Worm (Caenorhabditis elegans) whole organism, young adult: ENCODE data around the gene W05B10.4.

ENCODE experiments used
- B0019.2 ChIP-seq: fragments of 200-800 bp; sonication (Bioruptor generic); conservative IDR thresholded peaks from 2 replicates; pipeline ENCODE4 v1.3.6; 2022; ENCODE audit warnings: missing genetic modification reagents, missing genetic modification characterization, missing compliant biosample characterization
- D2030.7 ChIP-seq: fragments of 200-800 bp; sonication (Bioruptor generic); IDR thresholded peaks from 2 replicates; pipeline ENCODE4 v1.3.6; 2022; ENCODE audit warnings: missing genetic modification reagents, missing genetic modification characterization, missing compliant biosample characterization
- F10E7.11 ChIP-seq: sonication (generic microtip); optimal IDR thresholded peaks from 2 replicates; lab custom pipeline; 2017; ENCODE audit warnings: mild to moderate bottlenecking, missing genetic modification characterization, moderate library complexity, missing compliant biosample characterization
- F33H1.4 ChIP-seq: fragments of 200-800 bp; sonication (Bioruptor generic); IDR thresholded peaks from 2 replicates; pipeline ENCODE4 v1.3.6; 2022; ENCODE audit warnings: missing genetic modification reagents, missing genetic modification characterization, missing compliant biosample characterization
- F49E8.2 ChIP-seq: sonication (generic microtip); optimal IDR thresholded peaks from 3 replicates; lab custom pipeline; 2017; ENCODE audit warnings: missing genetic modification characterization, mild to moderate bottlenecking, missing compliant biosample characterization, antibody characterized with exemption, moderate library complexity; ENCODE audit not compliant: insufficient read depth
- F57A8.1 ChIP-seq: fragments of 200-800 bp; sonication (Bioruptor generic); optimal IDR thresholded peaks from 2 replicates; lab custom pipeline; 2018; ENCODE audit warnings: mild to moderate bottlenecking, missing genetic modification characterization, moderate library complexity, missing compliant biosample characterization
- K12H6.12 ChIP-seq: fragments of 200-800 bp; sonication (Bioruptor generic); optimal IDR thresholded peaks from 2 replicates; lab custom pipeline; 2018; ENCODE audit warnings: mild to moderate bottlenecking, missing genetic modification characterization, missing compliant biosample characterization
- Y53G8AR.9 ChIP-seq: fragments of 200-800 bp; sonication (Bioruptor generic); conservative IDR thresholded peaks from 2 replicates; pipeline ENCODE4 v1.3.6; 2022; ENCODE audit warnings: missing genetic modification reagents, missing genetic modification characterization, missing compliant biosample characterization
- akir-1 ChIP-seq: fragments of 200-800 bp; sonication (Bioruptor generic); optimal IDR thresholded peaks from 2 replicates; lab custom pipeline; 2018; ENCODE audit warnings: mild to moderate bottlenecking, missing genetic modification characterization, moderate library complexity, missing compliant biosample characterization
- ama-1 ChIP-seq, 3 experiments: fragments of 150-350 bp in 1 of 3; sonication (generic microtip) in 2 of 3; optimal IDR thresholded peaks; 2 replicates each; lab custom pipeline; 2014 to 2018; ENCODE audit warnings: missing biosample characterization in 2 of 3, missing genetic modification characterization in 2 of 3, missing genetic modification reagents in 2 of 3
- attf-3 ChIP-seq: fragments of 200-800 bp; sonication (Bioruptor generic); conservative IDR thresholded peaks from 2 replicates; pipeline ENCODE4 v1.3.6; 2022; ENCODE audit warnings: missing genetic modification reagents, missing genetic modification characterization, missing compliant biosample characterization
- ceh-100 ChIP-seq: fragments of 200-800 bp; sonication (Bioruptor generic); IDR thresholded peaks from 2 replicates; pipeline ENCODE4 v1.3.6; 2022; ENCODE audit warnings: missing genetic modification reagents, missing genetic modification characterization, missing compliant biosample characterization
- ceh-91 ChIP-seq: fragments of 200-800 bp; sonication (Bioruptor generic); IDR thresholded peaks from 2 replicates; pipeline ENCODE4 v1.3.6; 2022; ENCODE audit warnings: missing genetic modification reagents, missing genetic modification characterization, missing compliant biosample characterization
- dpff-1 ChIP-seq: sonication (generic microtip); optimal IDR thresholded peaks from 2 replicates; lab custom pipeline; 2017; ENCODE audit warnings: mild to moderate bottlenecking, missing genetic modification characterization, missing compliant biosample characterization
- dpl-1 ChIP-seq: fragments of 150-350 bp; optimal IDR thresholded peaks from 2 replicates; lab custom pipeline; 2014; ENCODE audit warnings: missing biosample characterization, missing genetic modification reagents, missing genetic modification characterization
- egl-18 ChIP-seq: fragments of 200-800 bp; sonication (Bioruptor generic); IDR thresholded peaks from 2 replicates; pipeline ENCODE4 v1.3.6; 2022; ENCODE audit warnings: missing genetic modification reagents, missing genetic modification characterization, missing compliant biosample characterization
- hmg-1.2 ChIP-seq: fragments of 200-800 bp; sonication (Bioruptor generic); IDR thresholded peaks from 2 replicates; pipeline ENCODE4 v1.3.6; 2022; ENCODE audit warnings: missing genetic modification reagents, missing genetic modification characterization, missing compliant biosample characterization
- lin-26 ChIP-seq: fragments of 200-800 bp; sonication (Bioruptor generic); IDR thresholded peaks from 2 replicates; pipeline ENCODE4 v1.3.6; 2022; ENCODE audit warnings: missing genetic modification reagents, missing genetic modification characterization, missing compliant biosample characterization
- lin-54 ChIP-seq: fragments of 200-800 bp; sonication (Bioruptor generic); optimal IDR thresholded peaks from 2 replicates; lab custom pipeline; 2018; ENCODE audit warnings: mild to moderate bottlenecking, missing genetic modification characterization, missing compliant biosample characterization
- lir-1 ChIP-seq: fragments of 200-800 bp; sonication (Bioruptor generic); conservative IDR thresholded peaks from 2 replicates; pipeline ENCODE4 v1.3.6; 2022; ENCODE audit warnings: missing genetic modification reagents, missing genetic modification characterization, missing compliant biosample characterization
- lsl-1 ChIP-seq: fragments of 200-800 bp; sonication (Bioruptor generic); optimal IDR thresholded peaks from 2 replicates; lab custom pipeline; 2018; ENCODE audit warnings: mild to moderate bottlenecking, missing genetic modification characterization, moderate library complexity, missing compliant biosample characterization
- madf-6 ChIP-seq: fragments of 200-800 bp; sonication (Bioruptor generic); IDR thresholded peaks from 2 replicates; pipeline ENCODE4 v1.3.6; 2022; ENCODE audit warnings: missing genetic modification reagents, missing genetic modification characterization, missing compliant biosample characterization
- madf-8 ChIP-seq: fragments of 200-800 bp; sonication (Bioruptor generic); conservative IDR thresholded peaks from 2 replicates; pipeline ENCODE4 v1.3.6; 2022; ENCODE audit warnings: missing genetic modification reagents, missing genetic modification characterization, missing compliant biosample characterization
- mcd-1 ChIP-seq: fragments of 200-800 bp; sonication (Bioruptor generic); IDR thresholded peaks from 2 replicates; pipeline ENCODE4 v1.3.6; 2022; ENCODE audit warnings: missing genetic modification reagents, missing genetic modification characterization, missing compliant biosample characterization
- mxl-1 ChIP-seq: sonication (generic microtip); optimal IDR thresholded peaks from 2 replicates; lab custom pipeline; 2016; ENCODE audit warnings: missing genetic modification characterization, missing compliant biosample characterization
- pha-4 ChIP-seq: fragments of 150-350 bp; sonication (generic microtip); optimal IDR thresholded peaks from 2 replicates; lab custom pipeline; 2014; ENCODE audit warnings: missing biosample characterization, missing genetic modification reagents, missing genetic modification characterization
- rcor-1 ChIP-seq: fragments of 200-800 bp; sonication (Bioruptor generic); IDR thresholded peaks from 2 replicates; pipeline ENCODE4 v1.3.6; 2022; ENCODE audit warnings: missing genetic modification reagents, missing genetic modification characterization, missing compliant biosample characterization
- sea-2 ChIP-seq: fragments of 200-800 bp; sonication (Bioruptor generic); IDR thresholded peaks from 2 replicates; pipeline ENCODE4 v1.3.6; 2022; ENCODE audit warnings: missing genetic modification characterization, missing compliant biosample characterization
- snpc-3.4 ChIP-seq: sonication (generic microtip); optimal IDR thresholded peaks from 2 replicates; lab custom pipeline; 2017; ENCODE audit warnings: missing genetic modification characterization, mild to moderate bottlenecking, missing compliant biosample characterization, antibody characterized with exemption, moderate library complexity, missing genotype, missing genetic modification reagents
- sptf-2 ChIP-seq: fragments of 200-800 bp; sonication (Bioruptor generic); optimal IDR thresholded peaks from 2 replicates; lab custom pipeline; 2018; ENCODE audit warnings: mild to moderate bottlenecking, missing genetic modification characterization, missing compliant biosample characterization
- xnd-1 ChIP-seq: sonication (generic microtip); optimal IDR thresholded peaks from 2 replicates; lab custom pipeline; 2016; ENCODE audit warnings: missing genotype, missing genetic modification reagents, missing genetic modification characterization, missing compliant biosample characterization
- zim-3 ChIP-seq: sonication (generic microtip); optimal IDR thresholded peaks from 2 replicates; lab custom pipeline; 2017; ENCODE audit warnings: mild to moderate bottlenecking, missing genetic modification characterization, moderate library complexity, missing compliant biosample characterization
- ztf-18 ChIP-seq: sonication (generic microtip); optimal IDR thresholded peaks from 2 replicates; lab custom pipeline; 2016; ENCODE audit warnings: missing genotype, mild to moderate bottlenecking, missing genetic modification characterization, missing compliant biosample characterization
- ztf-28 ChIP-seq: fragments of 200-800 bp; sonication (Bioruptor generic); IDR thresholded peaks from 2 replicates; pipeline ENCODE4 v1.3.6; 2022; ENCODE audit warnings: missing genetic modification reagents, missing genetic modification characterization, missing compliant biosample characterization

W05B10.4 gene

ce11 chrV:12659426-12659825 lies 8.6 kb upstream of the W05B10.4 start, which contains the start of gene ccch-3 (continued):
- TF ChIP-seq madf-6 (peak; percentile 73), snpc-3.4 (tag; lab: Kevin White, UChicago) (peak; percentile 60), akir-1 (GFP tag; lab: Kevin White, UChicago) (no peak), rcor-1 (peak; percentile 71), ama-1 (optimal IDR thresholded peaks at IDR 0.05; lab: Kevin White, UChicago) (no peak), ama-1 (GFP tag; optimal IDR thresholded peaks at IDR 0.05; lab: Kevin White, UChicago) (no peak), pha-4 (no peak), F57A8.1 (no peak), zim-3 (tag; lab: Kevin White, UChicago) (no peak), lir-1 (0 out of 2 replicates have a peak, but pooled peaks have one; percentile 46), F10E7.11 (tag; lab: Kevin White, UChicago) (no peak), ceh-100 (GFP tag; lab: Robert Waterston, UW) (0 out of 2 replicates have a peak, but pooled peaks have one; percentile 9), Y53G8AR.9 (GFP tag; lab: Robert Waterston, UW) (peak; percentile 84), mxl-1 (tag; lab: Kevin White, UChicago) (no peak)

- no peak for TF ChIP-seq ztf-18 (tag; lab: Kevin White, UChicago)
- peak; percentile 14 for TF ChIP-seq lin-54
- TF ChIP-seq sea-2, result no peak
- TF ChIP-seq sptf-2 (GFP tag; lab: Kevin White, UChicago), result no peak
- peak; percentile 34; the same call in 1 of the 2 replicates for TF ChIP-seq madf-8 (GFP tag; lab: Robert Waterston, UW)
- TF ChIP-seq ztf-28, result no peak
- TF ChIP-seq egl-18 (GFP tag; lab: Robert Waterston, UW), result no peak
- TF ChIP-seq snpc-3.4 (tag; lab: Kevin White, UChicago), result peak; percentile 15
- TF ChIP-seq madf-6, result peak; percentile 84
- peak; percentile 51; the same call in 1 of the 2 replicates for TF ChIP-seq D2030.7
- TF ChIP-seq F49E8.2, result no peak
- peak; percentile 77 for TF ChIP-seq F33H1.4 (GFP tag; lab: Robert Waterston, UW)
- TF ChIP-seq akir-1 (GFP tag; lab: Kevin White, UChicago), result no peak
- no peak for TF ChIP-seq attf-3 (GFP tag; lab: Robert Waterston, UW)
- no peak for TF ChIP-seq mcd-1
- 0 out of 2 replicates have a peak, but pooled peaks have one; percentile 9 for TF ChIP-seq hmg-1.2 (GFP tag; lab: Robert Waterston, UW)
- peak; percentile 88 for TF ChIP-seq lsl-1
- TF ChIP-seq xnd-1 (tag; lab: Kevin White, UChicago), result peak; percentile 47
- no peak for TF ChIP-seq Y53G8AR.9 (GFP tag; lab: Robert Waterston, UW)
- 0 out of 2 replicates have a peak, but pooled peaks have one; percentile 26 for TF ChIP-seq ceh-91 (GFP tag; lab: Robert Waterston, UW)
Observed at ce11 chrV:12660280-12660818, 7.7 kb upstream of the W05B10.4 start, which contains the start of gene his-74. Gene his-74, minus strand, starts transcription at chrV:12660330.

ce11 chrV:12661619-12662018 lies 6.4 kb upstream of the W05B10.4 start, which contains the start of gene W05B10.3:
Gene W05B10.3, minus strand, starts transcription at chrV:12661719.
- TF ChIP-seq ceh-100 (GFP tag; lab: Robert Waterston, UW) (no peak), dpl-1 (GFP tag; lab: Kevin White, UChicago) (no peak), K12H6.12 (tag; lab: Kevin White, UChicago) (no peak)

ce11 chrV:12663386-12663785 lies 4.6 kb upstream of the W05B10.4 start:
- TF ChIP-seq sea-2 (no peak), dpff-1 (tag; lab: Kevin White, UChicago) (no peak), B0019.2 (GFP tag; lab: Robert Waterston, UW) (no peak), lin-26 (GFP tag; lab: Robert Waterston, UW) (no peak), D2030.7 (no peak)
- TF ChIP-seq, all 124 proteins: peak for 0
